Worm (Caenorhabditis elegans) whole organism, dauer: Measurements from ENCODE around the gene spe-29.

Experiments
- unc-62 ChIP-seq: sonication (generic microtip); optimal IDR thresholded peaks from 2 replicates; lab custom pipeline; 2017; ENCODE audit warnings: missing biosample characterization, missing genetic modification reagents, missing genetic modification characterization

Gene spe-29

ce11 chrIV:9943214-9943613, 9.5 kb downstream of the spe-29 start:
- no peak for TF ChIP-seq unc-62 (GFP tag; lab: Kevin White, UChicago)

ce11 chrIV:9944279-9944678, 10.6 kb downstream of the spe-29 start:
- no peak for TF ChIP-seq unc-62 (GFP tag; lab: Kevin White, UChicago)

- no peak for TF ChIP-seq unc-62 (GFP tag; lab: Kevin White, UChicago)
Observed at ce11 chrIV:9948035-9948434, 14.4 kb downstream of the spe-29 start.

- TF ChIP-seq unc-62 (GFP tag; lab: Kevin White, UChicago): no peak
Observed at ce11 chrIV:9953333-9953732, 19.7 kb downstream of the spe-29 start, which contains the start of gene gon-1. Gene gon-1 (minus strand): TSS chrIV:9953433.

ce11 chrIV:9963945-9964344, 30.3 kb downstream of the spe-29 start, which contains the start of gene T13H10.2:
Gene T13H10.2 (plus strand): TSS chrIV:9964245.
- TF ChIP-seq unc-62 (GFP tag; lab: Kevin White, UChicago): no peak

- no peak for TF ChIP-seq unc-62 (GFP tag; lab: Kevin White, UChicago)
Observed at ce11 chrIV:9969081-9969480, 35.4 kb downstream of the spe-29 start, which contains the start of the genes kin-5 and C47E12.11. Gene kin-5 (minus strand): TSS chrIV:9969181. Gene C47E12.11 (plus strand): TSS chrIV:9969400.

- no peak for TF ChIP-seq unc-62 (GFP tag; lab: Kevin White, UChicago)
Observed at ce11 chrIV:9972629-9973028, 38.9 kb downstream of the spe-29 start, which contains the start of the genes C47E12.12 and C47E12.10. Gene C47E12.12 (minus strand): TSS chrIV:9972729. Gene C47E12.10 (plus strand): TSS chrIV:9972800.

ce11 chrIV:9974392-9974791, 40.7 kb downstream of the spe-29 start, which contains the start of gene C47E12.9:
Gene C47E12.9 (plus strand): TSS chrIV:9974692.
- TF ChIP-seq unc-62 (GFP tag; lab: Kevin White, UChicago): no peak

ce11 chrIV:9976284-9976683, 42.6 kb downstream of the spe-29 start, which contains the start of gene C47E12.14:
Gene C47E12.14 (minus strand): TSS chrIV:9976384.
- no peak for TF ChIP-seq unc-62 (GFP tag; lab: Kevin White, UChicago)

ce11 chrIV:9977602-9978172, 44.0 kb downstream of the spe-29 start, which contains the start of gene dhp-2:
Gene dhp-2 (plus strand): TSS chrIV:9978122.
- TF ChIP-seq unc-62 (GFP tag; lab: Kevin White, UChicago): no peak

- TF ChIP-seq unc-62 (GFP tag; lab: Kevin White, UChicago): no peak
Observed at ce11 chrIV:9982226-9982794, 48.6 kb downstream of the spe-29 start, which contains the start of gene rrp-1. Gene rrp-1 (minus strand): TSS chrIV:9982276.

- no peak for TF ChIP-seq unc-62 (GFP tag; lab: Kevin White, UChicago)
Observed at ce11 chrIV:9982895-9983294, 49.2 kb downstream of the spe-29 start, which contains the start of gene mam-2. Gene mam-2 (plus strand): TSS chrIV:9983195.
